Fruit fly (Drosophila melanogaster): Measurements from ENCODE around the gene CG43814.

The CG43814 gene

DNA sequence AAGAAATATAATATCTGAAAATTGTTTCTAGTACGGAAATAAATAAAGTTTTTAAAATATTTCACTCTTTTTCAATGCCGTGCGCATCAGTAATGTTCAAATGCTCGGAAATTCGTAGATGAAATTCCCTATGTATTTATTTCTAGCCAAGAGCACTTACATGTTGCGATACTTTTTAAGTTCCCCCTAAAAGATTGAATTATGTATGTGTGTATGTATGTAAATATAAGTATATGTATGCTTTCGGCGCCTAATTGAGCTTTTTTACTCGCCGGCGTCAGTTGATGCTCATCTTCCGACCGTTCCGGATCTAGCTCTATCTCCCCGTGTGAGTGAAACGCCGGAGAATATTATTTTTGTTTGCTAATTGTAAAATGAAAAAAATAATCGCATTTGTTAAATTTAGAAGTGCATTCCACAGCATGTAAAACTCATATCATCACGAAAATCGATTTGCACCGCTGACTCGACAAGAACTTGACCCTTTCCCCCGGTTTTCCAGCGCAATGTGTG, 21.4 kb upstream of the CG43814 start, which contains the start of gene Ugt36E1:
Ugt36E1 (plus strand) TSS at position 275 of the 513 bp plus-strand sequence.
- TF ChIP-seq Pif1A (GFP tag; optimal IDR thresholded peaks at IDR 0.05) (no peak), CG12605 (GFP tag; IDR thresholded peaks at IDR 0.05) (no peak), fd96Ca (GFP tag; IDR thresholded peaks at IDR 0.05) (no peak), CG32121 (GFP tag; IDR thresholded peaks at IDR 0.05) (no peak), CG13204 (GFP tag; optimal IDR thresholded peaks at IDR 0.05) (no peak), Pif1B (GFP tag; optimal IDR thresholded peaks at IDR 0.05) (no peak), D1 (tag; optimal IDR thresholded peaks at IDR 0.05) (no peak)

DNA sequence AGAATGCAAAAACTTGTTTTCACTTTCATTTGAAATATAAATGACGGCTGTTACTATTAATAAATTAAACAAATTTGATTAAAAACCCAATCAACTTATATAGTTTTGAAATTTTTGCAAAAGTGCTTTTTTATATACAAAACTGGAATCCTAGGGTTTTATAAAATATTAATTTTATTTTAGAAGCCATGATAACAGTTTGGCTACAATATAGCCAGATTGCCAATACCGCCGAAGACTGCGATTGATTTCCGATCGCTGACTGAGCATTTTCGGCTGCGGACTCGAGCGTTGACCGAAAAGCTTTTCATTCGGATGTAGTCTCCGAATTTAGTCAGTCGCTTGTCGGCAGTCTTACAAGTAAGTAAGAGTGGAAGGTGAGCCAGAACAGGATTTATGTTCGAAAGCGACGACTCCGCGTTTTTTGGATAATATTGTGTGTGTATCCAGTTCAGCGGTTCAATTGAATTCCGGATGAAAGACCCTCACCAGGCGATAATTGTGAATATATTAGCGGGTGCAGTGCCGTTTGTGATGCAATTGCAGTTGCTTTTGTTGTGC, 18.2 kb upstream of the CG43814 start, which contains the start of gene Ugt36D1:
Ugt36D1 (plus strand) TSS at position 306 of the 561 bp plus-strand sequence.
- TF ChIP-seq Snoo (tag; optimal IDR thresholded peaks at IDR 0.05), result peak; percentile 25
- no peak for TF ChIP-seq CG8159 (tag; optimal IDR thresholded peaks at IDR 0.05)
- TF ChIP-seq CG4496 (GFP tag; IDR thresholded peaks at IDR 0.05), result peak; percentile 48; the same call in 1 of the 3 replicates
- TF ChIP-seq EcR (GFP tag; optimal IDR thresholded peaks at IDR 0.05), result peak; percentile 80
- 0 out of 2 replicates have a peak, but pooled peaks have one; percentile 20 for TF ChIP-seq CG32121 (GFP tag; IDR thresholded peaks at IDR 0.05)
- TF ChIP-seq Pif1B (GFP tag; optimal IDR thresholded peaks at IDR 0.05), result peak; percentile 27
- no peak for TF ChIP-seq CG15710 (tag; optimal IDR thresholded peaks at IDR 0.05)
- no peak for TF ChIP-seq fd96Ca (GFP tag; IDR thresholded peaks at IDR 0.05)
- TF ChIP-seq Ets98B (GFP tag; IDR thresholded peaks at IDR 0.05), result peak; percentile 31; the same call in 1 of the 2 replicates

DNA sequence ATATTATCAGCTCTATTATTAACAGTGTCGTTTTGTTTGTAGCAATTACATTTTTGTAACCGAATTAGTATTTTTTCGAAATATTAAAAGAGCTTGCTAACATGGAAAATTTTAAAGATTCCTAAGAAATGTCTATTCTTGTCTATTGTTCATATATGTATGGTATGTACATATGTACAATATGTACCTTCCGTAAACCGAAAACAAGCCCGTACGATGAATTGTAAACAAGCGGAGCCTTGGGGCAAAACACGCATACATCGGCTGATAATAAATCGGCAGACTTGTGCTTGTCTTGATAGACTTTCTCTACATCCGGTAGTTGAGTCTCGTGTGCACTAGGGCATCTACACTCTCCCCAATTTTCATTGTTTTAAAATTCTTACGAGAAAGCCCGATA, 17.7 kb upstream of the CG43814 start:
- TF ChIP-seq CG10348 (GFP tag; IDR thresholded peaks at IDR 0.05), result no peak
- no peak for TF ChIP-seq CG15710 (tag; optimal IDR thresholded peaks at IDR 0.05)
- TF ChIP-seq Snoo (tag; optimal IDR thresholded peaks at IDR 0.05), result no peak
- TF ChIP-seq CG8301 (tag; optimal IDR thresholded peaks at IDR 0.05), result no peak
- no peak for TF ChIP-seq CG12605 (GFP tag; IDR thresholded peaks at IDR 0.05)
- TF ChIP-seq CG17806 (tag; optimal IDR thresholded peaks at IDR 0.05), result no peak

DNA sequence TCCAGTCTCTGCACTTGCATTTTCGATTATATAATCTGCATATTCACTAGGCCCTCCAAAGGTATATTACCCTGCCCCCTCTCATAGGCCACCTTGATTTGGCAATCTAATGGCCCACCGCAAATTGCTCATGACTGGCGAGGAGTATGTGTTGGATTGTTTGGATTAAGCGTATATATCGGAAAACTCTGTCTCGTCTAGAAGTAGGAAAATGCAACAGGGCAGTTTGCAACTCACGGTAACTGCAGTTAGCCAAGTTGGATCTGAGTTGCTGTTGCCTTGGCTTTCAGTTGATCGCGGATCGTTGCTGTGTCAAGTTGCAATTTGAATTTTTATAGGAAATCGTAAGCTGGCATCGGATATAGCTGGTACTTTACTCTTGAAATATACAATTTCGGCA, 13.9 kb upstream of the CG43814 start, which contains the start of gene Ugt36F1:
Ugt36F1 (plus strand) TSS at position 301 of the 400 bp plus-strand sequence.
- TF ChIP-seq EcR (GFP tag; optimal IDR thresholded peaks at IDR 0.05) (no peak), CG15710 (tag; optimal IDR thresholded peaks at IDR 0.05) (no peak), CG4496 (GFP tag; IDR thresholded peaks at IDR 0.05) (no peak), CG34367 (tag; optimal IDR thresholded peaks at IDR 0.05) (no peak), gl (tag; optimal IDR thresholded peaks at IDR 0.05) (no peak), CG32121 (GFP tag; IDR thresholded peaks at IDR 0.05) (no peak), CG12605 (GFP tag; IDR thresholded peaks at IDR 0.05) (no peak), CG8301 (tag; optimal IDR thresholded peaks at IDR 0.05) (no peak), CG9948 (tag; optimal IDR thresholded peaks at IDR 0.05) (no peak), CG13204 (GFP tag; optimal IDR thresholded peaks at IDR 0.05) (no peak), Pif1A (GFP tag; optimal IDR thresholded peaks at IDR 0.05) (no peak), CG10348 (GFP tag; IDR thresholded peaks at IDR 0.05) (no peak), CG14655 (GFP tag; optimal IDR thresholded peaks at IDR 0.05) (no peak), rn (GFP tag; IDR thresholded peaks at IDR 0.05) (no peak), Ets98B (GFP tag; IDR thresholded peaks at IDR 0.05) (no peak), Pif1B (GFP tag; optimal IDR thresholded peaks at IDR 0.05) (no peak), CG17806 (tag; optimal IDR thresholded peaks at IDR 0.05) (no peak), Snoo (tag; optimal IDR thresholded peaks at IDR 0.05) (no peak), CG8159 (tag; optimal IDR thresholded peaks at IDR 0.05) (no peak)

DNA sequence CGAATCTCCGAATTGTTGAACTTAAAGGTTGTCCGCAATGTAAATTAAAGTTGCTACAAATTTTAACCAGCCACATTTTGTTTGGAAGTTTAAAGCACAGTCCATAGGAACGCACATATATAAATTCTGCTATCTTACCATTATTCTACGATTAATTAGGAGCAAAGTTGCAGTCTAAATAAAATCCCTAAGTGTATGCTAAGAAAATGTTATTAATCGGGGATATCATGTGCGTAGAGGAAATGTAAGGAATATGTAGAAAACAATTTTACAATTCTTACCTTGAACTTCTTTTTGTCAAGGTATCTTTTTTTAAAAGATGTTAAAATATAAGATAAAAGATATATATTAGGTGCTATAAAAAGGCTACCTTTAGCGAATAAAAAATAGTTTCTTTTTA, 13.2 kb upstream of the CG43814 start:
- TF ChIP-seq fd96Ca (GFP tag; IDR thresholded peaks at IDR 0.05), result no peak
- TF ChIP-seq EcR (GFP tag; optimal IDR thresholded peaks at IDR 0.05), result no peak
- TF ChIP-seq Snoo (tag; optimal IDR thresholded peaks at IDR 0.05), result no peak
- TF ChIP-seq CG14655 (GFP tag; optimal IDR thresholded peaks at IDR 0.05), result no peak
- TF ChIP-seq CG34367 (tag; optimal IDR thresholded peaks at IDR 0.05), result no peak
- no peak for TF ChIP-seq CG13204 (GFP tag; optimal IDR thresholded peaks at IDR 0.05)
- TF ChIP-seq CG4496 (GFP tag; IDR thresholded peaks at IDR 0.05), result no peak
- TF ChIP-seq Pif1A (GFP tag; optimal IDR thresholded peaks at IDR 0.05), result no peak
- no peak for TF ChIP-seq CG12605 (GFP tag; IDR thresholded peaks at IDR 0.05)

DNA sequence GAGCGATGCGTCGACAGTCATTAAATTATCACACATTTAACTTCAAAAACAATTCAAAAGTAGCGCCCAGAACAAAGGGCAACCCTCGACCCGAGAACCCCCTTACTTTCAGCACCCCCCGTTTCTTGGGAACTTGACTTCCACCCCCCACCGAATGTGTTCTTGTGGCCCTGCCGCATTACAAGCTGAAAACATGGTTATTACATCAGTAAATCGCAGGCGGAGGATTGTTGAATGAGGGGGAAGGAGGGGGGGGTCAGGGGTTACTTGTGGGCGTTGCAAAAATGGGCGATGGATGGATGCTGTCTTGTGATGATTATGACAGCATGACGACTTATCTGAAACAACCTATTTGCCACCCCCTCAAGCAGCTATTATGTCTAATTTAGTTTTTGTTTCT, 10.0 kb upstream of the CG43814 start:
- no peak for TF ChIP-seq CG14655 (GFP tag; optimal IDR thresholded peaks at IDR 0.05)

DNA sequence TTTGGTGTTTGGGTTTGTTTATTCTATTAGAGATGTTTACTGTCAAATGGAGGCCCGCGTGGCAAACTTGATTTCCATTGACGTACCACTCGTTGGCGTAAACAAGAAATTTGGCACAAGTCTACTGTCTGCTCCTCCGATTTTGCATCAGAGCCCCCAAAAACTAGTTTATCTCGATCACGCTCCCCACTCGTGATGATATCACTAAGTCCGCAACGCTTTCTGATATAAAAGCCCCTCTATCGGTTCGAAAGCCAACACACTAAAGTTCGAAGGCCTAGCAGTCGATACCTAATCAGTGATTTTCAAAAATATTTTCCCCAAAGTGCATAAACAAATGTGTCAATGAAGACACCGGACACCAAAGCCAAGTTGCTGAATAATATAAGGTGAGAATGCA, 7.6 kb upstream of the CG43814 start:
- TF ChIP-seq D1 (tag; optimal IDR thresholded peaks at IDR 0.05) (no peak), CG8159 (tag; optimal IDR thresholded peaks at IDR 0.05) (no peak), EcR (GFP tag; optimal IDR thresholded peaks at IDR 0.05) (no peak), CG8301 (tag; optimal IDR thresholded peaks at IDR 0.05) (no peak), CG32121 (GFP tag; IDR thresholded peaks at IDR 0.05) (no peak), CG14655 (GFP tag; optimal IDR thresholded peaks at IDR 0.05) (no peak), CG10348 (GFP tag; IDR thresholded peaks at IDR 0.05) (no peak), Pif1A (GFP tag; optimal IDR thresholded peaks at IDR 0.05) (no peak), Snoo (tag; optimal IDR thresholded peaks at IDR 0.05) (no peak), CG13204 (GFP tag; optimal IDR thresholded peaks at IDR 0.05) (no peak)
